Worm (Caenorhabditis elegans) whole organism, L2 larva: ENCODE measurements around the gene C46F4.3.

ENCODE experiments used
- C34F6.9 ChIP-seq: fragments of 150-350 bp; optimal IDR thresholded peaks from 2 replicates; lab custom pipeline; 2014; ENCODE audit warnings: missing biosample characterization, missing genetic modification characterization
- ama-1 ChIP-seq: fragments of 150-350 bp; optimal IDR thresholded peaks from 2 replicates; lab custom pipeline; 2018; ENCODE audit warnings: inconsistent platforms
- elt-1 ChIP-seq: fragments of 150-350 bp; optimal IDR thresholded peaks from 2 replicates; lab custom pipeline; 2014; ENCODE audit warnings: missing biosample characterization, missing genetic modification characterization
- fos-1 ChIP-seq: fragments of 150-350 bp; optimal IDR thresholded peaks from 2 replicates; lab custom pipeline; 2014; ENCODE audit warnings: missing biosample characterization, missing genetic modification characterization
- lsy-2 ChIP-seq, 2 experiments: fragments of 150-350 bp in 1 of 2; sonication (generic microtip) in 1 of 2; optimal IDR thresholded peaks; 2 replicates each; lab custom pipeline; 2014 to 2017; ENCODE audit warnings: missing biosample characterization in 2 of 2, missing genetic modification characterization in 2 of 2
- nhr-11 ChIP-seq: fragments of 150-350 bp; optimal IDR thresholded peaks from 2 replicates; lab custom pipeline; 2014; ENCODE audit warnings: missing biosample characterization, missing genetic modification characterization

ce11 chrX:5982799-5983198, 47.2 kb downstream of the C46F4.3 start:
- TF ChIP-seq ama-1 (no peak), nhr-11 (no peak), lsy-2 (tag; optimal IDR thresholded peaks at IDR 0.05; lab: Kevin White, UChicago) (peak in 1 of 2 experiments; percentile 47), elt-1 (tag; lab: Kevin White, UChicago) (no peak), C34F6.9 (tag; lab: Kevin White, UChicago) (peak; percentile 14), fos-1 (tag; lab: Kevin White, UChicago) (no peak)
